Fruit fly (Drosophila melanogaster) whole organism, embryonic: ENCODE data around the gene Appl.

ENCODE experiments used
- CG11398 ChIP-seq: fragments of 200-800 bp; sonication (Bioruptor generic); optimal IDR thresholded peaks from 2 replicates; lab custom pipeline; 2016; ENCODE audit warnings: missing biosample characterization, missing genetic modification characterization
- CG8944 ChIP-seq: fragments of 200-800 bp; sonication (Bioruptor generic); optimal IDR thresholded peaks from 3 replicates; lab custom pipeline; 2016; ENCODE audit warnings: missing biosample characterization, missing genetic modification characterization
- Sox102F ChIP-seq: fragments of 200-800 bp; sonication (Bioruptor generic); optimal IDR thresholded peaks from 2 replicates; lab custom pipeline; 2018; ENCODE audit warnings: missing biosample characterization, mild to moderate bottlenecking, missing genetic modification characterization, moderate library complexity
- emc ChIP-seq: fragments of 200-800 bp; sonication (Bioruptor generic); optimal IDR thresholded peaks from 2 replicates; lab custom pipeline; 2016; ENCODE audit warnings: missing biosample characterization, missing genetic modification characterization
- hbn ChIP-seq: fragments of 200-800 bp; sonication (Bioruptor generic); IDR thresholded peaks from 2 replicates; pipeline ENCODE4 v1.3.6; 2022; ENCODE audit warnings: missing biosample characterization, missing genetic modification characterization; ENCODE audit not compliant: partially characterized antibody
- org-1 ChIP-seq: fragments of 200-800 bp; sonication (Bioruptor generic); optimal IDR thresholded peaks from 2 replicates; lab custom pipeline; 2017; ENCODE audit warnings: missing biosample characterization, missing genetic modification characterization
- otp ChIP-seq: fragments of 200-800 bp; sonication (Bioruptor generic); IDR thresholded peaks from 3 replicates; pipeline ENCODE4, ENCODE4 v1.3.6; 2022; ENCODE audit warnings: missing biosample characterization, missing genetic modification characterization
- tll ChIP-seq, 2 experiments: fragments of 200-800 bp in 1 of 2; fragments of >200 bp in 1 of 2; sonication (Bioruptor generic) in 1 of 2; optimal IDR thresholded peaks; 2 replicates each; lab custom pipeline; 2017 to 2019; ENCODE audit warnings: missing biosample characterization in 2 of 2, missing genetic modification characterization in 2 of 2, mild to moderate bottlenecking in 1 of 2, moderate library complexity in 1 of 2

DNA sequence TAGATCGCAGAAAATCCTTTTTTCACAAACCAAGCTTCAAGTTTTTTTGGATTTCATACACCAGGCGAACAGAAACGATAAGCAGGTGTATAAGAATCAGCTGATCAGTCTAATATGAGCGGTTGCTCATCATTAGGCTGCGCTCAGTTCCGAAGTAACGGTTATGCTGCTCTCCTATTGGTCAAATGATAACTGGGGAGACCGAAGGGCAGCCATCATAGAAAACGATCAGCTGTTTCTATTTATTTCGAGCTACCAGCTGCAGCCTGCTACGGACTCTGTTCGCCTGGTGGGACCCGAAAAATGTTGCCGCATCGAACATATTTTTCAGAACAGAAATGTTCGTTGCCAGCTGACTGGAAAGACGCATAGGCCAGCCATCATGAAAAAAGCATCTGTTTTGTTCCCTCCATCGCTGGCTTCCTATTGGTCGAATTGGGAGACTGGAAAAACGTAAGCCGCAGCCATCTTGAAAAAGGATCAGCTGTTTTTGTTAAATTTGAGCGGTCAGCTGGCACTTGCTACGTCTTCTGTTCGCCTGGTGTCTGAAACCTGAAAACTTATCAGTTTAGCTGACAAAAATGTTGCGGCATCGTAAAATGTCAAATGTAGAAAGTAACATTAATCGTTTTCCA is 16.2 kb downstream of the Appl start:
- no peak for TF ChIP-seq otp (GFP tag; lab: Robert Waterston, UW)
- TF ChIP-seq hbn (GFP tag; lab: Robert Waterston, UW), result no peak
- no peak for TF ChIP-seq emc (GFP tag; lab: Kevin White, UChicago)
- no peak for TF ChIP-seq CG8944 (GFP tag; lab: Kevin White, UChicago)
- TF ChIP-seq Sox102F (GFP tag; lab: Kevin White, UChicago), result no peak
- no peak for TF ChIP-seq CG11398 (GFP tag; lab: Kevin White, UChicago)
- no peak for TF ChIP-seq org-1 (GFP tag; lab: Kevin White, UChicago)
- TF ChIP-seq tll (GFP tag; optimal IDR thresholded peaks at IDR 0.05; lab: Kevin White, UChicago), result no peak
